Fruit fly (Drosophila melanogaster): ENCODE data around the gene CG10336.

Gene CG10336

DNA sequence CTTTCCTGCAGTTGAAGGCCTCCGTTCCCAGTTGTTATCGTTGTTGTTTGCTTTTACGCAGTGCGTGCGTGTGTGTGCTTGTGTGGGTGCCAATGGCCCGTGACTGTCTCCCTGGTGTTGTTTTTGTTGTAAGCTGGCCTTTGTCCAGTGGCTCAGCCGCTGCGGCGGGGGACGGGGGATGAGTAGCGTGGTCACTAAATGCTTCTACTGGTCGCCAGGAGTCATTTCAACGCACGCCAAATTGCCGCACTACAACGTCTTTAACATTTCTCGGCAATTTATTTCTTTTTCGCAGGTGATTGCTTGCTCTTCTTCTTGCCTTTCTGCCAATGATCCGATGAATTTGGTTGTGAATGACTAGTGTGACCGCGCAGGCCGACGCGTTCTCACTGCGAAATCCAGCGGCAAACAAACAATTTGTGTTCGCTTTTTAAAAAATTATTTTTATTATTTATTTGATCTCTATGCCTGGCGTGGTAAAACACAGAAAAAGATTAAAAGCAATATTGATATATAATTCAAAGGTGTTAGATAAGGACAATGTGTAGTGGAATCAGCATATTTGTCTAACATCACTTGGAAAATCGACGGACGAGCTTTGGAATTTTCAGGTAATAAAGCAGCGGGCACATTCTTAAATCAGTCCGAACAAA is 19.0 kb downstream of the CG10336 start, which contains the start of the genes Faf2 and Grip71 (continued):
- TF ChIP-seq az2 (GFP tag; optimal IDR thresholded peaks at IDR 0.05) = peak; percentile 91
- TF ChIP-seq Ravus (GFP tag; IDR thresholded peaks at IDR 0.05) = peak; percentile 84
- peak; percentile 16 for TF ChIP-seq CG9437 (GFP tag; optimal IDR thresholded peaks at IDR 0.05)
- peak; percentile 83 for TF ChIP-seq CG32767 (GFP tag; IDR thresholded peaks at IDR 0.05)
- TF ChIP-seq CG10959 (GFP tag; IDR thresholded peaks at IDR 0.05) = peak; percentile 92
- TF ChIP-seq CG2202 (tag; optimal IDR thresholded peaks at IDR 0.05) = peak; percentile 73
- no peak for TF ChIP-seq CG7963 (GFP tag; IDR thresholded peaks at IDR 0.05; ENCODE audit: partially characterized antibody)
- peak; percentile 84 for TF ChIP-seq NC2β (GFP tag; optimal IDR thresholded peaks at IDR 0.05)
- TF ChIP-seq luna (GFP tag; optimal IDR thresholded peaks at IDR 0.05) = no peak
- TF ChIP-seq GATAe (GFP tag; conservative IDR thresholded peaks at IDR 0.05) = peak; percentile 43
- peak; percentile 91 for TF ChIP-seq CG8765 (GFP tag; IDR thresholded peaks at IDR 0.05)
- peak; percentile 54 for TF ChIP-seq Elba2 (GFP tag; optimal IDR thresholded peaks at IDR 0.05)
- peak; percentile 87 for TF ChIP-seq CG8944 (GFP tag; optimal IDR thresholded peaks at IDR 0.05)
- peak; percentile 88 for TF ChIP-seq Hmr (GFP tag; optimal IDR thresholded peaks at IDR 0.05)
- no peak for TF ChIP-seq mld (GFP tag; IDR thresholded peaks at IDR 0.05; ENCODE audit: partially characterized antibody)
- peak; percentile 95 for TF ChIP-seq CG4404 (GFP tag; IDR thresholded peaks at IDR 0.05)
- peak; percentile 52 for TF ChIP-seq CG10274 (GFP tag; optimal IDR thresholded peaks at IDR 0.05)
- TF ChIP-seq CG10147 (GFP tag; optimal IDR thresholded peaks at IDR 0.05) = peak; percentile 83
- TF ChIP-seq CG10979 (tag; optimal IDR thresholded peaks at IDR 0.05) = peak; percentile 80
- TF ChIP-seq jumu (GFP tag; optimal IDR thresholded peaks at IDR 0.05) = peak; percentile 80
- TF ChIP-seq CG7357 (GFP tag; IDR thresholded peaks at IDR 0.05) = peak; percentile 100
- peak; percentile 90 for TF ChIP-seq seq (GFP tag; IDR thresholded peaks at IDR 0.05)
- peak; percentile 95 for TF ChIP-seq CG14667 (GFP tag; IDR thresholded peaks at IDR 0.05)
- TF ChIP-seq klu (GFP tag; IDR thresholded peaks at IDR 0.05) = peak; percentile 93
- peak; percentile 89 for TF ChIP-seq CG15269 (tag; optimal IDR thresholded peaks at IDR 0.05)
- peak; percentile 66 for TF ChIP-seq Hmx (GFP tag; optimal IDR thresholded peaks at IDR 0.05)
- TF ChIP-seq CG6175 (GFP tag; IDR thresholded peaks at IDR 0.05) = peak; percentile 84
- peak; percentile 66 for TF ChIP-seq Myb (GFP tag; optimal IDR thresholded peaks at IDR 0.05)
- peak; percentile 91 for TF ChIP-seq stc (GFP tag; IDR thresholded peaks at IDR 0.05)
- TF ChIP-seq gro (GFP tag; optimal IDR thresholded peaks at IDR 0.05) = peak; percentile 65
- TF ChIP-seq CG17359 (tag; optimal IDR thresholded peaks at IDR 0.05) = peak; percentile 92
- TF ChIP-seq CG3838 (GFP tag; optimal IDR thresholded peaks at IDR 0.05) = peak; percentile 71
- peak; percentile 86 for TF ChIP-seq Blimp-1 (GFP tag; optimal IDR thresholded peaks at IDR 0.05)
- peak; percentile 95 for TF ChIP-seq CG3847 (GFP tag; IDR thresholded peaks at IDR 0.05)
- peak; percentile 71 for TF ChIP-seq org-1 (GFP tag; optimal IDR thresholded peaks at IDR 0.05)
- peak; percentile 90 for TF ChIP-seq NFAT (GFP tag; IDR thresholded peaks at IDR 0.05)
- peak; percentile 87 for TF ChIP-seq CG18262 (tag; optimal IDR thresholded peaks at IDR 0.05)
- peak; percentile 79 for TF ChIP-seq CG8290 (GFP tag; optimal IDR thresholded peaks at IDR 0.05)
- peak; percentile 15 to 72 for TF ChIP-seq CG8290 (tag; optimal IDR thresholded peaks at IDR 0.05)
- TF ChIP-seq inv (GFP tag; IDR thresholded peaks at IDR 0.05; ENCODE audit: partially characterized antibody) = no peak; the same call in 1 of the 2 replicates
- peak; percentile 51; the same call in 2 of the 3 replicates for TF ChIP-seq CG16813 (GFP tag; IDR thresholded peaks at IDR 0.05; ENCODE audit: partially characterized antibody)
- peak; percentile 90 for TF ChIP-seq Doc2 (GFP tag; IDR thresholded peaks at IDR 0.05)
- TF ChIP-seq grau (tag; optimal IDR thresholded peaks at IDR 0.05) = peak; percentile 89
- peak; percentile 74 for TF ChIP-seq stwl (tag; optimal IDR thresholded peaks at IDR 0.05)
- peak; percentile 52 for TF ChIP-seq CG13287 (GFP tag; IDR thresholded peaks at IDR 0.05; ENCODE audit: partially characterized antibody)
- no peak for TF ChIP-seq br (optimal IDR thresholded peaks at IDR 0.05)
- TF ChIP-seq chif (GFP tag; optimal IDR thresholded peaks at IDR 0.05) = peak; percentile 76 to 91
- no peak for TF ChIP-seq HLHmδ (GFP tag; optimal IDR thresholded peaks at IDR 0.05)
- TF ChIP-seq nmo (GFP tag; optimal IDR thresholded peaks at IDR 0.05) = peak; percentile 97
- TF ChIP-seq nom (GFP tag; optimal IDR thresholded peaks at IDR 0.05) = peak; percentile 87
